Fruit fly (Drosophila melanogaster) whole organism, embryonic: ENCODE results near the gene CG15336.

Experiments
- CG10267 ChIP-seq: fragments of 200-800 bp; sonication (Bioruptor generic); optimal IDR thresholded peaks from 2 replicates; lab custom pipeline; 2018; ENCODE audit warnings: missing biosample characterization, mild to moderate bottlenecking, missing genetic modification characterization, moderate library complexity
- CG10321 ChIP-seq: fragments of 200-800 bp; sonication (Bioruptor generic); IDR thresholded peaks from 2 replicates; pipeline ENCODE4 v1.3.6; 2022; ENCODE audit warnings: missing biosample characterization, missing genetic modification characterization
- CG13287 ChIP-seq: fragments of 200-800 bp; sonication (Bioruptor generic); IDR thresholded peaks from 2 replicates; pipeline ENCODE4 v1.3.6; 2022; ENCODE audit warnings: missing biosample characterization, missing genetic modification characterization; ENCODE audit not compliant: partially characterized antibody
- CG14860 ChIP-seq: fragments of 200-800 bp; sonication (Bioruptor generic); IDR thresholded peaks from 3 replicates; pipeline ENCODE4 v1.3.6; 2022; ENCODE audit warnings: missing biosample characterization, missing genetic modification characterization; ENCODE audit not compliant: partially characterized antibody
- CG16813 ChIP-seq: fragments of 200-800 bp; sonication (Bioruptor generic); IDR thresholded peaks from 3 replicates; pipeline ENCODE4 v1.3.6; 2022; ENCODE audit warnings: missing biosample characterization, missing genetic modification characterization; ENCODE audit not compliant: partially characterized antibody
- CG17802 ChIP-seq: fragments of 200-800 bp; sonication (Bioruptor generic); optimal IDR thresholded peaks from 2 replicates; lab custom pipeline; 2018; ENCODE audit warnings: missing biosample characterization, mild to moderate bottlenecking, missing genetic modification characterization, moderate library complexity
- CG2199 ChIP-seq: fragments of 200-800 bp; sonication (Bioruptor generic); IDR thresholded peaks from 3 replicates; pipeline ENCODE4 v1.3.6; 2022; ENCODE audit warnings: missing biosample characterization, missing genetic modification characterization
- CG3163 ChIP-seq: fragments of 200-800 bp; sonication (Bioruptor generic); optimal IDR thresholded peaks from 3 replicates; lab custom pipeline; 2016; ENCODE audit warnings: missing biosample characterization, missing genetic modification characterization
- CG3995 ChIP-seq: fragments of 200-800 bp; sonication (Bioruptor generic); optimal IDR thresholded peaks from 3 replicates; lab custom pipeline; 2016; ENCODE audit warnings: missing biosample characterization, missing genetic modification characterization
- CG4617 ChIP-seq: fragments of 200-800 bp; sonication (Bioruptor generic); optimal IDR thresholded peaks from 3 replicates; lab custom pipeline; 2016; ENCODE audit warnings: missing biosample characterization, missing genetic modification characterization, borderline replicate concordance
- CG5180 ChIP-seq: fragments of 200-800 bp; sonication (Bioruptor generic); optimal IDR thresholded peaks from 3 replicates; lab custom pipeline; 2017; ENCODE audit warnings: missing biosample characterization, missing genetic modification characterization, mild to moderate bottlenecking, moderate library complexity, missing genetic modification reagents
- CG6791 ChIP-seq: fragments of 200-800 bp; sonication (Bioruptor generic); IDR thresholded peaks from 3 replicates; pipeline ENCODE4 v1.3.6; 2022; ENCODE audit warnings: missing biosample characterization, missing genetic modification characterization; ENCODE audit not compliant: partially characterized antibody
- CG7786 ChIP-seq: fragments of 200-800 bp; sonication (Bioruptor generic); optimal IDR thresholded peaks from 2 replicates; lab custom pipeline; 2016; ENCODE audit warnings: missing biosample characterization, missing genetic modification characterization
- CG7839 ChIP-seq: fragments of 200-800 bp; sonication (Bioruptor generic); optimal IDR thresholded peaks from 3 replicates; lab custom pipeline; 2018; ENCODE audit warnings: missing biosample characterization, mild to moderate bottlenecking, missing genetic modification characterization, moderate library complexity
- CG8924 ChIP-seq: fragments of 200-800 bp; optimal IDR thresholded peaks from 3 replicates; lab custom pipeline; 2019; ENCODE audit warnings: missing biosample characterization, mild to moderate bottlenecking, missing genetic modification characterization, moderate library complexity
- CG9797 ChIP-seq: fragments of 200-800 bp; sonication (Bioruptor generic); optimal IDR thresholded peaks from 3 replicates; lab custom pipeline; 2018; ENCODE audit warnings: missing biosample characterization, mild to moderate bottlenecking, missing genetic modification characterization
- D19B ChIP-seq: fragments of 200-800 bp; sonication (Bioruptor generic); optimal IDR thresholded peaks from 2 replicates; lab custom pipeline; 2017; ENCODE audit warnings: missing biosample characterization, mild to moderate bottlenecking, missing genetic modification characterization
- Doc3 ChIP-seq: fragments of 200-800 bp; sonication (Bioruptor generic); IDR thresholded peaks from 3 replicates; pipeline ENCODE4 v1.3.6; 2022; ENCODE audit warnings: missing biosample characterization, missing genetic modification characterization; ENCODE audit not compliant: partially characterized antibody
- Ets65A ChIP-seq: fragments of 200-800 bp; sonication (Bioruptor generic); peaks from one replicate; lab custom pipeline; 2016; ENCODE audit warnings: missing biosample characterization, missing genetic modification characterization
- Hr78 ChIP-seq, 2 experiments: fragments of 200-800 bp in 1 of 2; fragments of >200 bp in 1 of 2; sonication (Bioruptor generic) in 1 of 2; optimal IDR thresholded peaks; 2 replicates each; lab custom pipeline; 2017 to 2019; ENCODE audit warnings: missing biosample characterization in 2 of 2, missing genetic modification characterization in 2 of 2, mild to moderate bottlenecking in 1 of 2, moderate library complexity in 1 of 2
- Optix ChIP-seq: fragments of 200-800 bp; sonication (Bioruptor generic); IDR thresholded peaks from 3 replicates; pipeline ENCODE4 v1.3.6; 2022; ENCODE audit warnings: missing biosample characterization, missing genetic modification characterization
- Sin3A ChIP-seq: fragments of >200 bp; optimal IDR thresholded peaks from 2 replicates; lab custom pipeline; 2018
- Sry-β ChIP-seq: fragments of 200-800 bp; sonication (Bioruptor generic); optimal IDR thresholded peaks from 2 replicates; lab custom pipeline; 2018; ENCODE audit warnings: missing biosample characterization, mild to moderate bottlenecking, missing genetic modification characterization, moderate library complexity
- Vsx1 ChIP-seq: fragments of 200-800 bp; sonication (Bioruptor generic); optimal IDR thresholded peaks from 2 replicates; lab custom pipeline; 2017; ENCODE audit warnings: missing biosample characterization, mild to moderate bottlenecking, missing genetic modification characterization, missing genetic modification reagents
- ac ChIP-seq: fragments of 200-800 bp; sonication (Bioruptor generic); optimal IDR thresholded peaks from 3 replicates; lab custom pipeline; 2017; ENCODE audit warnings: missing biosample characterization, mild to moderate bottlenecking, missing genetic modification characterization
- amos ChIP-seq: fragments of 200-800 bp; sonication (Bioruptor generic); IDR thresholded peaks from 2 replicates; pipeline ENCODE4 v1.3.6; 2022; ENCODE audit warnings: missing biosample characterization, missing genetic modification characterization; ENCODE audit not compliant: partially characterized antibody
- aop ChIP-seq: fragments of 200-800 bp; sonication (Bioruptor generic); IDR thresholded peaks from 2 replicates; pipeline ENCODE4 v1.3.6; 2022; ENCODE audit warnings: missing biosample characterization, missing genetic modification characterization
- bab2 ChIP-seq: fragments of 200-800 bp; sonication (Bioruptor generic); optimal IDR thresholded peaks from 2 replicates; lab custom pipeline; 2016; ENCODE audit warnings: missing biosample characterization, missing genetic modification characterization
- caup ChIP-seq: fragments of 200-800 bp; sonication (Bioruptor generic); optimal IDR thresholded peaks from 3 replicates; lab custom pipeline; 2017; ENCODE audit warnings: missing biosample characterization, mild to moderate bottlenecking, missing genetic modification characterization, moderate library complexity; ENCODE audit not compliant: severe bottlenecking
- chif ChIP-seq, 2 experiments: fragments of 200-800 bp; sonication (Bioruptor generic); optimal IDR thresholded peaks; 3 replicates each; lab custom pipeline; 2016; ENCODE audit warnings: missing biosample characterization in 2 of 2, missing genetic modification characterization in 2 of 2
- cwo ChIP-seq: fragments of 200-800 bp; sonication (Bioruptor generic); optimal IDR thresholded peaks from 3 replicates; lab custom pipeline; 2017; ENCODE audit warnings: missing biosample characterization, missing genetic modification characterization, mild to moderate bottlenecking, moderate library complexity, missing genetic modification reagents
- dysf ChIP-seq: fragments of 200-800 bp; sonication (Bioruptor generic); IDR thresholded peaks from 3 replicates; pipeline ENCODE4 v1.3.6; 2022; ENCODE audit warnings: missing biosample characterization, missing genetic modification characterization
- emc ChIP-seq: fragments of 200-800 bp; sonication (Bioruptor generic); optimal IDR thresholded peaks from 2 replicates; lab custom pipeline; 2016; ENCODE audit warnings: missing biosample characterization, missing genetic modification characterization
- exex ChIP-seq: fragments of 200-800 bp; sonication (Bioruptor generic); optimal IDR thresholded peaks from 4 replicates; lab custom pipeline; 2018; ENCODE audit warnings: missing biosample characterization, mild to moderate bottlenecking, missing genetic modification characterization, moderate library complexity
- gem ChIP-seq: fragments of 200-800 bp; sonication (Bioruptor generic); optimal IDR thresholded peaks from 2 replicates; lab custom pipeline; 2019; ENCODE audit warnings: missing biosample characterization, mild to moderate bottlenecking, missing genetic modification characterization, moderate library complexity
- gsb-n ChIP-seq: fragments of 200-800 bp; sonication (Bioruptor generic); optimal IDR thresholded peaks from 3 replicates; lab custom pipeline; 2018; ENCODE audit warnings: missing biosample characterization, mild to moderate bottlenecking, missing genetic modification characterization
- gt ChIP-seq: fragments of 200-800 bp; sonication (Bioruptor generic); IDR thresholded peaks from 2 replicates; pipeline ENCODE4 v1.3.6; 2022; ENCODE audit warnings: missing biosample characterization, missing genetic modification characterization
- hbn ChIP-seq: fragments of 200-800 bp; sonication (Bioruptor generic); IDR thresholded peaks from 2 replicates; pipeline ENCODE4 v1.3.6; 2022; ENCODE audit warnings: missing biosample characterization, missing genetic modification characterization; ENCODE audit not compliant: partially characterized antibody
- mld ChIP-seq: fragments of 200-800 bp; sonication (Bioruptor generic); IDR thresholded peaks from 3 replicates; pipeline ENCODE4 v1.3.6; 2022; ENCODE audit warnings: missing biosample characterization, missing genetic modification characterization; ENCODE audit not compliant: partially characterized antibody
- nau ChIP-seq: fragments of 200-800 bp; sonication (Bioruptor generic); optimal IDR thresholded peaks from 3 replicates; lab custom pipeline; 2017; ENCODE audit warnings: missing biosample characterization, mild to moderate bottlenecking, missing genetic modification characterization, missing genetic modification reagents
- pfk ChIP-seq: fragments of 200-800 bp; sonication (Bioruptor generic); optimal IDR thresholded peaks from 2 replicates; lab custom pipeline; 2018; ENCODE audit warnings: missing biosample characterization, mild to moderate bottlenecking, missing genetic modification characterization, moderate library complexity
- repo ChIP-seq: fragments of 200-800 bp; sonication (Bioruptor generic); optimal IDR thresholded peaks from 2 replicates; lab custom pipeline; 2016; ENCODE audit warnings: missing biosample characterization, missing genetic modification characterization
- run ChIP-seq: fragments of 200-800 bp; sonication (Bioruptor generic); optimal IDR thresholded peaks from 3 replicates; lab custom pipeline; 2018; ENCODE audit warnings: missing biosample characterization, mild to moderate bottlenecking, missing genetic modification characterization
- sima ChIP-seq: fragments of 200-800 bp; sonication (Bioruptor generic); optimal IDR thresholded peaks from 2 replicates; lab custom pipeline; 2016; ENCODE audit warnings: missing biosample characterization, missing genetic modification characterization
- stwl ChIP-seq: fragments of 200-800 bp; sonication (Bioruptor generic); optimal IDR thresholded peaks from 3 replicates; lab custom pipeline; 2018; ENCODE audit warnings: missing biosample characterization, mild to moderate bottlenecking, missing genetic modification characterization, moderate library complexity
- sug ChIP-seq: fragments of 200-800 bp; optimal IDR thresholded peaks from 2 replicates; lab custom pipeline; 2019; ENCODE audit warnings: missing biosample characterization, mild to moderate bottlenecking, missing genetic modification characterization, moderate library complexity
- toy ChIP-seq: fragments of 200-800 bp; sonication (Bioruptor generic); IDR thresholded peaks from 2 replicates; pipeline ENCODE4 v1.3.6; 2022; ENCODE audit warnings: missing biosample characterization, missing genetic modification characterization

Gene CG15336

dm6 chrX:8137285-8137684 is 10.5 kb upstream of the CG15336 start:
- TF ChIP-seq amos (GFP tag; lab: Robert Waterston, UW) (0 out of 2 replicates have a peak, but pooled peaks have one; percentile 10), CG4617 (no peak), CG10267 (tag; lab: Kevin White, UChicago) (peak; percentile 21), ac (GFP tag; lab: Kevin White, UChicago) (no peak), CG16813 (peak; percentile 17; the same call in 1 of the 3 replicates), toy (GFP tag; lab: Robert Waterston, UW) (no peak), CG13287 (peak; percentile 45; the same call in 1 of the 2 replicates), CG6791 (peak; percentile 45; the same call in 1 of the 3 replicates), Vsx1 (no peak), Doc3 (GFP tag; lab: Robert Waterston, UW) (0 out of 3 replicates have a peak, but pooled peaks have one; percentile 26), stwl (tag; lab: Kevin White, UChicago) (peak; percentile 98), CG14860 (GFP tag; lab: Robert Waterston, UW) (0 out of 3 replicates have a peak, but pooled peaks have one; percentile 31), D19B (no peak)

- TF ChIP-seq Vsx1 (peak; percentile 42), Hr78 (GFP tag; optimal IDR thresholded peaks at IDR 0.05; lab: Kevin White, UChicago) (no peak), gem (tag; lab: Kevin White, UChicago) (no peak), Optix (GFP tag; lab: Robert Waterston, UW) (no peak), chif (GFP tag; optimal IDR thresholded peaks at IDR 0.05; lab: Kevin White, UChicago) (no peak), repo (no peak), CG9797 (no peak), run (tag; lab: Kevin White, UChicago) (no peak), exex (peak; percentile 73), Sin3A (no peak), Sry-β (GFP tag; lab: Kevin White, UChicago) (no peak), CG2199 (no peak), gsb-n (no peak), CG17802 (tag; lab: Kevin White, UChicago) (peak; percentile 28), pfk (GFP tag; lab: Kevin White, UChicago) (peak; percentile 92), sug (tag; lab: Kevin White, UChicago) (peak; percentile 2), CG5180 (GFP tag; lab: Kevin White, UChicago) (no peak), CG7786 (GFP tag; lab: Kevin White, UChicago) (no peak), CG3995 (no peak), CG8924 (no peak)
These were observed 7.0 kb upstream of the CG15336 start for dm6 chrX:8140707-8141106.

DNA sequence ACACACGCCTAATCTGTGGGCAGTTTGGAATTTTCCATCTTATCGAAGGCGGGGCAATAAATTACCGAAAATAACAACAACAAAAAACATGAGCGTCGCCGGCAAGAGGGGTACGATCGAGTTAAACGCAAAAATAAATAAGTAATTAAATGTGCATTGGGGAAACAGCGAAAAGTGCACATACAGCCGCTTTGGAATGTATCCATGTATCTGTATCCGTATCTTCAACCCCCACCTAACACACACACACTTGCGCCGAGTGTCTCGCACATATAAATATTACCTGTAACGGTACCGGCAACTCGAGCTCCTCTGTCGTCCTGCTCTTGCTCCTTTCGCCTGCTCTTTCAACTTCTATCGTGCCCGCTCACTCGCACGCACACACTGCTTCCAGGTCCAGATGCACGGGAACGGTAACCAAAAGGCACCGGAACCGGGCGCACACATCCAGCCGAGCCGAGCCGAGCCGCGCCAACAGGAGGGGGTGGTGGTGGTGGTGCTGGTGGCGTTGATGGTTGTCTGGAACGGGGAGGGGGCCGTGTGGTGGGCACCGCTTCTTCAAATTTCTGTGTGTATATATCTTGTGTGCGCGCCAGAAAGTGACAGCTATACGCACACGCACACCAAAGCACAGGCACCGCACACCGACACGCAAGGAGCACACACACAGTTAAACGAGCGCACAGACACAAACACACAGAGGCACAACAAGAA is 6.2 kb upstream of the CG15336 start:
- no peak for TF ChIP-seq sima (GFP tag; lab: Kevin White, UChicago)
- peak; percentile 17 for TF ChIP-seq caup (GFP tag; lab: Kevin White, UChicago)
- no peak for TF ChIP-seq hbn (GFP tag; lab: Robert Waterston, UW)
- no peak for TF ChIP-seq Ets65A (GFP tag; lab: Kevin White, UChicago)
- TF ChIP-seq gem (tag; lab: Kevin White, UChicago) = peak; percentile 46
- TF ChIP-seq nau (GFP tag; lab: Kevin White, UChicago) = no peak
- no peak for TF ChIP-seq aop
- TF ChIP-seq CG10321 (GFP tag; lab: Robert Waterston, UW) = peak; percentile 90
- TF ChIP-seq emc (GFP tag; lab: Kevin White, UChicago) = no peak
- TF ChIP-seq cwo = peak; percentile 39
- TF ChIP-seq CG3163 (GFP tag; lab: Kevin White, UChicago) = no peak
- TF ChIP-seq bab2 (GFP tag; lab: Kevin White, UChicago) = peak; percentile 5
- peak; percentile 25; the same call in 1 of the 3 replicates for TF ChIP-seq dysf (GFP tag; lab: Robert Waterston, UW)
- no peak for TF ChIP-seq gt
- peak; percentile 17 for TF ChIP-seq CG7839 (tag; lab: Kevin White, UChicago)
- no peak for TF ChIP-seq mld (GFP tag; lab: Robert Waterston, UW)
- TF ChIP-seq CG14860 (GFP tag; lab: Robert Waterston, UW) = no peak
- TF ChIP-seq CG10267 (tag; lab: Kevin White, UChicago) = no peak
- no peak for TF ChIP-seq exex
